Worm (Caenorhabditis elegans): ENCODE data around the gene H23N18.5.
"Not testable (repeated sequence)": the region's sequence is repeated elsewhere in the genome, so short reads cannot be mapped to it uniquely, and the experiment has no call there.

Gene H23N18.5

DNA sequence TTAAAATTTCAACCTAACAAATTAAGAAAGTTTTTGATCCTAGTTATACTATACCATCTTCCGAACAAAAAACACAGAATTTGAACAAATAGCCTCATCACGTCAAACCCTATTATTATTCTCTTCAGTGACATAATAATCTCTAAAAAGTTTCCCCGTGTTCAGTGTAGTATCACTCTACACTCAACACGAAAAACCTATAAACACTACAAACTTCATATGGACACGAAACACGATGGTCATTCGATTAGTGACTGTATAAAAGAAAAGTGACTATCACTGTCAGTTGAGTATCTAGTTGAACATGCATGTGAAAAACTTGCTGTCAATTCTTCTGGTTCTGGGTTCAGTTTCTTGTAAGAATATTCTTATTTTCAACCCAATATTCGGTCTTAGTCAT, 8.5 kb downstream of the H23N18.5 start, which contains the start of gene ugt-8:
Gene ugt-8, plus strand, starts transcription at position 235 of the 400 bp plus-strand sequence.
- TF ChIP-seq nhr-25 (tag; optimal IDR thresholded peaks at IDR 0.05) (peak; percentile 3), unc-39 (tag; optimal IDR thresholded peaks at IDR 0.05) (no peak)

DNA sequence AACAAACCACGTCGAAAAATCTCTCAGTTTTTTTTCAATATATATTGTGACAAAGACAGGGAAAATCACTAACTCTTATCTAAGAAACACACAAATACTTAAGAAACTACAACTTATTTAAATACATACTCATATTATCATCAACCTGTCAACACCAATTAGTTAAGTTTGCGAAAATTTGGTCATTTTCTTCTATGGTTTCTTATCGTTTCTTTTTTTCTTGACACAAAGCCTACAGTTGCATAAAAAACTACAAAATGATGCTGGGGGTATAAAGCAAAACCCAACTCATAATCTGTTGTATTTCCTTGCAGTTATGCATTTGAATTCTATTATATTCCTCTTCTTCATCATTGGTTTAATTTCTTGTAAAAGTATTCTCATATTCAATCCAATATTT, 11.1 kb downstream of the H23N18.5 start, which contains the start of gene ugt-67:
Gene ugt-67, plus strand, starts transcription at position 301 of the 400 bp plus-strand sequence.
- TF ChIP-seq blmp-1 (tag; optimal IDR thresholded peaks at IDR 0.05; ENCODE audit: insufficient read depth) (no peak), fos-1 (tag; optimal IDR thresholded peaks at IDR 0.05) (no peak), mdl-1 (tag; optimal IDR thresholded peaks at IDR 0.05) (no peak), crh-2 (tag; optimal IDR thresholded peaks at IDR 0.05) (no peak), ztf-1 (GFP tag; conservative IDR thresholded peaks at IDR 0.05) (no peak), ceh-82 (tag; optimal IDR thresholded peaks at IDR 0.05) (no peak), nhr-6 (tag; optimal IDR thresholded peaks at IDR 0.05) (no peak), alr-1 (tag; optimal IDR thresholded peaks at IDR 0.05) (no peak), unc-39 (tag; optimal IDR thresholded peaks at IDR 0.05) (no peak), sem-4 (tag; optimal IDR thresholded peaks at IDR 0.05) (no peak), snpc-4 (tag; optimal IDR thresholded peaks at IDR 0.05) (no peak), nhr-77 (tag; optimal IDR thresholded peaks at IDR 0.05) (no peak)

DNA sequence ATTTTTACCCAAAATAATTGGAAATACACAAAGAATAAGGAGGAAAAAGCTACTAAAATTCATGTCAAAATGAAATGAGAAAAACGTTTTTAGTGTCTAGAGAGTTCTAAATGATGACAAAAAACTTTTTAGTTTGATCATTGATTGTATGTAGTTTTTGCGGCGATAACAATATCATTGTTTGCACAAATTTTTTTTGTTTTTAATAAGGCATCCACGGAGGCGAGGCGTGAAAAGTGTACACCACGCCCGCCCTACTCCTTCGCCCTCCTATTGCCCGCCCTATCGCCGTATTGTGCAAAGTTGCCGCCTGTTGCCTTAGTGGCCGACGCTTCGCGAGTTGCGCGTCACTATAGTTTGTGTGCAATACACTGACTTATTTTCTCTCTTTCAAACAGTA, 12.2 kb downstream of the H23N18.5 start, which contains the start of gene ugt-10:
Gene ugt-10, minus strand, starts transcription at position 101 of the 400 bp plus-strand sequence.
- TF ChIP-seq nhr-237, unc-39, alr-1 (tag; optimal IDR thresholded peaks at IDR 0.05): not testable (repeated sequence)

DNA sequence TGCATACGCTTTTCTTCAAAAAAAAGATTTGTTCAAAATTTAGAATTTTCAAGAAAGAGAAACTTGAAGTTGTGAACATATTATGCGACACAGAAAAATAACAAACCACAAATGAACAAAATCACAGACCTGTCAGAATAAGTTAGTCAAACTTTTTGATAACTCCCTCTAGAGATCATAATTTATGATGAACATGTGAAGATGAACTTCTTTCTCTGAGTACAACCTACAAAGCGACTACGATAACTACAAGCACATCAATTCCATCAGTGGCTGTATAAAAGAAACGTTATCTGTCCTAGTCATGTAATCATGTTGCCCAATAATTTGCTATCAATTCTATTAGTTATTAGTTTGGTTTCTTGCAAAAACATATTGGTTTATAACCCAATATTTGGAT, 16.4 kb downstream of the H23N18.5 start, which contains the start of gene ugt-9:
Gene ugt-9, plus strand, starts transcription at position 305 of the 400 bp plus-strand sequence.
- no peak for TF ChIP-seq mbf-1 (tag; optimal IDR thresholded peaks at IDR 0.05)
- no peak for TF ChIP-seq mab-5 (tag; optimal IDR thresholded peaks at IDR 0.05)
- TF ChIP-seq sma-3 (GFP tag; optimal IDR thresholded peaks at IDR 0.05) = peak; percentile 51
- TF ChIP-seq elt-3 (tag; optimal IDR thresholded peaks at IDR 0.05) = no peak
- no peak for TF ChIP-seq nhr-6 (tag; optimal IDR thresholded peaks at IDR 0.05)
- no peak for TF ChIP-seq ceh-82 (tag; optimal IDR thresholded peaks at IDR 0.05)
- TF ChIP-seq sma-9 (GFP tag; optimal IDR thresholded peaks at IDR 0.05) = peak; percentile 84
- TF ChIP-seq sma-9 (tag; optimal IDR thresholded peaks at IDR 0.05) = no peak
- TF ChIP-seq ceh-16 (tag; optimal IDR thresholded peaks at IDR 0.05) = no peak
- no peak for TF ChIP-seq dmd-4 (tag; optimal IDR thresholded peaks at IDR 0.05)
- TF ChIP-seq nhr-25 (tag; optimal IDR thresholded peaks at IDR 0.05) = peak; percentile 64
- TF ChIP-seq nhr-23 (tag; optimal IDR thresholded peaks at IDR 0.05) = no peak

DNA sequence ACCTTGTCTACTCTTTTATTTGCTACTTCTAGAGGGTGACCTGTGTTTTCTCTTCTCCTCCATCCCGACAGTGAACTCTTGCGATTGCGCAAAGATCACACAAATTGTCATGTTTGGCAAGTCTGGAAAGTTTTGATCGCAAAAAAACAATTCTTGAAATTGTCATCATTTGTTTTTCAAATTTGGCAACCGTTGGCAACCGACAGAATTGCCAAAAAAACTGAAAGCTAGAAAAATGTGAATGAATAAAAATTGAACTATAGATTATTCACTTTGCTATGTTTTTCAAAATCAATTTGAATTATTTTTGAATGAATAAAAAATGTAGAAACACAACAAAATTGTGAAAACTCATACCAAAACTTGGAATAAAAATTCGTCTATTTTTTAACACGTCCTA, 17.2 kb downstream of the H23N18.5 start, which contains the start of gene ugt-11:
Gene ugt-11, minus strand, starts transcription at position 101 of the 400 bp plus-strand sequence.
- TF ChIP-seq dmd-4 (tag; optimal IDR thresholded peaks at IDR 0.05) (no peak), ceh-16 (tag; optimal IDR thresholded peaks at IDR 0.05) (no peak), ztf-1 (GFP tag; conservative IDR thresholded peaks at IDR 0.05) (no peak), C34F6.9 (tag; optimal IDR thresholded peaks at IDR 0.05) (no peak)

DNA sequence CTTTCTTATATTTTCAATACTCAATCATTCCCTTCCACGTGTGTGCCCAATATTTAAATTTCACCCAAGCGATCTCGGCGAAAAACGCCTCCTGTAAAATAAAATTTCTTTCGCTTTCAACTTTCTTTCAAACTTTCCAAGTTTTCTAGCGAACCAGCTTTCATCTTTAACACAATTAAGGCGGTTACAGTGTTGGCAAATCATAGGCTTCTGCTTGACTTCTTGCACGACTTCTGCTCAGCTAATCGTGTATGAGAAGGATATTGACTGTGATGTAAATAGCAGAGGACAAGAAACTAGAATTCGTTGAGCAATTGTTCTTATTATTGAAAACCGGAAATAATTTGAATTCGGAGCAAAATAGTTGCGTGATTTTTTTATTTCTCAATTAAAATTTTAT, 20.9 kb downstream of the H23N18.5 start:
- TF ChIP-seq unc-55 (GFP tag; optimal IDR thresholded peaks at IDR 0.05) (no peak), ama-1 (optimal IDR thresholded peaks at IDR 0.05) (no peak), ZK546.5 (tag; optimal IDR thresholded peaks at IDR 0.05) (no peak), lin-13 (GFP tag; optimal IDR thresholded peaks at IDR 0.05) (no peak), nhr-12 (tag; optimal IDR thresholded peaks at IDR 0.05) (no peak), ztf-1 (GFP tag; conservative IDR thresholded peaks at IDR 0.05) (no peak)

DNA sequence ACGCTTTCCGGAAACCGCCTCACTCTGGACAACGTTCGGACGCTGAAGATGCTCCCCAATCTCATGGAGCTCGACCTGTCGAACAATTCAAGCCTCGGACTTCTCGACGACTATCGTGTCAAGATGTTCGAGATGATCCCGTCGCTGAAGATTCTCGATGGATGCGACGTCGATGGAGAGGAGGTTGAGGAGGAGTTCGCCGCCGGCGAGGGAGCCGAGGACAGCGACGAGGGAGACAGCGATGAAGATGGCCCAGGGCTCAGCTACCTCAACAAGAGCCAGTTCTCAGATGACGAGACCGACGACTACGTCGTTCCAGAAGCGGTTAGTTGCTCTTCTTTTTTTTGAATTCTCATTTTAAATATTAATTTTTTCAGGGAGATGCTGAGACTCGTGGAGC, 21.4 kb downstream of the H23N18.5 start:
- no peak for TF ChIP-seq lsy-2 (tag; optimal IDR thresholded peaks at IDR 0.05)
- no peak for TF ChIP-seq unc-62 (GFP tag; optimal IDR thresholded peaks at IDR 0.05)
- TF ChIP-seq nhr-237 (tag; optimal IDR thresholded peaks at IDR 0.05) = no peak
- TF ChIP-seq Y55F3AM.14 (GFP tag; optimal IDR thresholded peaks at IDR 0.05) = no peak
- TF ChIP-seq R02D3.7 (tag; optimal IDR thresholded peaks at IDR 0.05) = no peak
- TF ChIP-seq nhr-10 (tag; optimal IDR thresholded peaks at IDR 0.05) = no peak
- TF ChIP-seq nhr-23 (tag; optimal IDR thresholded peaks at IDR 0.05) = no peak
- no peak for TF ChIP-seq sma-3 (GFP tag; optimal IDR thresholded peaks at IDR 0.05)
- no peak for TF ChIP-seq nhr-77 (tag; optimal IDR thresholded peaks at IDR 0.05)
- TF ChIP-seq mbf-1 (tag; optimal IDR thresholded peaks at IDR 0.05) = no peak
- no peak for TF ChIP-seq elt-1 (tag; optimal IDR thresholded peaks at IDR 0.05)
- no peak for TF ChIP-seq ceh-16 (tag; optimal IDR thresholded peaks at IDR 0.05)
- no peak for TF ChIP-seq lin-11 (tag; optimal IDR thresholded peaks at IDR 0.05)
- no peak for TF ChIP-seq nhr-21 (tag; optimal IDR thresholded peaks at IDR 0.05)

Data from whole organism, L2 larva.